Fruit fly (Drosophila melanogaster): ENCODE measurements around the gene Bsg.
A peak's percentile ranks its signal among the peaks of the same experiment; 100 is the strongest.

DNA sequence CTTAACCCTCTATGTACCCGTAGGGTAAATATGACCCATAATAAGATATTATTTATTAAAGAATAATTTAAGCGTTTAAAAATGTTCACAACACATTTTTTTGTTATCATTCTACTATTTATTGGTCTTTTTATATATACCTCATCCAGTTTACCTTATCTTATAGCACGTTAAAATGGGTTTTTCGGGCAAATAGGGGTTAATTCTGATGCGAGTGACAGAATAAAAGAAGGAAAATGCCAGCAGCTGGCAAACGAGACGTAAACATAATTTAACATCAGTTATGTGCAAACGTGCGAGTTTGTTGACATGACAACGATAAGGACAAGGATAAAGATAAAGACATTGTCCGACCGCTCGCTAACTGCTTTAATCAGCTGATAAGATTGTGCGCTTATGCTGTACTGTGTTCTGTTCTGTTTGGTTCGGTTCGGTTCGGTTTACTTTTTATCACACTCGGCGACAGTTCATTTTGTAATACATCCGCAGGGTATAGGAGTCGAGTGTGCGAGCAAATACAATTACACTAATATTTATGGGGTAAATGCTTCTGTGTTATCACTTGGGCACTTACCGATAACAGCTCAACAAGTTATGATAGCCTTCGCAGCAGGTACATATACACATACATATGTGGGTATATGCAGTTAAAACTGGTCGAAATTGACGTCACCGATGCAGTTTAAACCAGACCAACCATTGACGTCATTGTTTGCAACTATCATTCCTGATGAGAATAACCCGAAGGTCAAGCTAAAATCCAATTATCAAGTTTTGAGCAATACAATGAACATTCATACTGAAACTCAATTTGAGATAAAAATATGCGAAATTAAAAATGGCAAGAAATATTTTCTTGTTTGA lies 17.5 kb downstream of the Bsg start:
- TF ChIP-seq usp (GFP tag; optimal IDR thresholded peaks at IDR 0.05) = no peak
- TF ChIP-seq N (GFP tag; optimal IDR thresholded peaks at IDR 0.05) = no peak
- TF ChIP-seq Abd-B (GFP tag; optimal IDR thresholded peaks at IDR 0.05) = no peak
- no peak for TF ChIP-seq Hr78 (GFP tag; optimal IDR thresholded peaks at IDR 0.05)
- no peak for TF ChIP-seq CG32264 (GFP tag; optimal IDR thresholded peaks at IDR 0.05)
- peak; percentile 27 for TF ChIP-seq br (GFP tag; optimal IDR thresholded peaks at IDR 0.05)

Data from whole organism, wandering third instar larva.